Fruit fly (Drosophila melanogaster) whole organism, embryonic: ENCODE results near the gene CG12594.

Source experiments
- CG10654 ChIP-seq: fragments of 200-800 bp; sonication (Bioruptor generic); optimal IDR thresholded peaks from 2 replicates; lab custom pipeline; 2016; ENCODE audit warnings: missing biosample characterization, missing genetic modification characterization
- CG6813 ChIP-seq: fragments of 200-800 bp; sonication (Bioruptor generic); optimal IDR thresholded peaks from 2 replicates; lab custom pipeline; 2017; ENCODE audit warnings: missing biosample characterization, missing genetic modification characterization, mild to moderate bottlenecking, moderate library complexity, missing genetic modification reagents
- ap ChIP-seq: fragments of 200-800 bp; sonication (Bioruptor generic); IDR thresholded peaks from 2 replicates; pipeline ENCODE4 v1.3.6; 2022; ENCODE audit warnings: missing biosample characterization, missing genetic modification characterization

DNA sequence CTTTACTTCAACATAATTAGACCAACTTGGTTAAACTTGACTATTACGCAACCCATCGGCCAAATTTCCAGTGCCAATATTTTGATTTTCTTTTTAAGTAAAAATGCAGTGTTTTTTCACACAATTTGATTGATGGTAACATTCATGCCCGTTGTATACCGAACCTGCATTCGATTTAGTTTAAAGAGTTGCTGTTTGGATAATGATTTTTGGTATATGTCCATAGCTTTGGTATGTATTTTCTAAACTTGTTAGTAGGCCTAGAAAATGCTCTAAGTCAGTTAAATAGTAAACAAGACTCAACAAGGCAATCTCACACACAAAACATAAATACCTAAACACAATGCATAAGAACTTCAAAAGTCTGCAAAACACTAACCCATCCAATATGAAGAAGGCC, 17.8 kb upstream of the CG12594 start, which contains the start of gene I-t:
- TF ChIP-seq CG10654 (GFP tag; lab: Kevin White, UChicago) (no peak), ap (GFP tag; lab: Robert Waterston, UW) (no peak), CG6813 (no peak)
